Fruit fly (Drosophila melanogaster) whole organism, embryonic: ENCODE measurements around the gene CG14537.

Experiments
- Atf-2 ChIP-seq: fragments of 200-800 bp; sonication (Bioruptor generic); optimal IDR thresholded peaks from 2 replicates; lab custom pipeline; 2016; ENCODE audit warnings: missing biosample characterization, missing genetic modification characterization
- Atf3 ChIP-seq: fragments of 200-800 bp; sonication (Bioruptor generic); optimal IDR thresholded peaks from 3 replicates; lab custom pipeline; 2016; ENCODE audit warnings: missing biosample characterization, missing genetic modification characterization
- CG10543 ChIP-seq: fragments of 200-800 bp; sonication (Bioruptor generic); optimal IDR thresholded peaks from 3 replicates; lab custom pipeline; 2017; ENCODE audit warnings: missing biosample characterization, mild to moderate bottlenecking, missing genetic modification characterization, moderate library complexity
- CG11085 ChIP-seq: fragments of 200-800 bp; sonication (Bioruptor generic); IDR thresholded peaks from 2 replicates; pipeline ENCODE4 v1.3.6; 2022; ENCODE audit warnings: missing biosample characterization, missing genetic modification characterization
- CG11560 ChIP-seq: fragments of 200-800 bp; sonication (Bioruptor generic); IDR thresholded peaks from 3 replicates; pipeline ENCODE4 v1.3.6; 2022; ENCODE audit warnings: missing biosample characterization, missing genetic modification characterization
- CG11723 ChIP-seq: fragments of 200-800 bp; sonication (Bioruptor generic); optimal IDR thresholded peaks from 2 replicates; lab custom pipeline; 2017; ENCODE audit warnings: missing biosample characterization, mild to moderate bottlenecking, missing genetic modification characterization
- CG1233 ChIP-seq: fragments of 200-800 bp; sonication (Bioruptor generic); optimal IDR thresholded peaks from 4 replicates; lab custom pipeline; 2018; ENCODE audit warnings: missing biosample characterization, mild to moderate bottlenecking, missing genetic modification characterization
- CG12942 ChIP-seq: fragments of 200-800 bp; sonication (Bioruptor generic); optimal IDR thresholded peaks from 3 replicates; lab custom pipeline; 2016; ENCODE audit warnings: missing biosample characterization, missing genetic modification characterization
- CG13894 ChIP-seq: fragments of 200-800 bp; sonication (Bioruptor generic); optimal IDR thresholded peaks from 3 replicates; lab custom pipeline; 2018; ENCODE audit warnings: missing biosample characterization, mild to moderate bottlenecking, missing genetic modification characterization, moderate library complexity
- CG15073 ChIP-seq: fragments of 200-800 bp; sonication (Bioruptor generic); optimal IDR thresholded peaks from 2 replicates; lab custom pipeline; 2016; ENCODE audit warnings: missing biosample characterization, missing genetic modification characterization
- CG15514 ChIP-seq: fragments of 200-800 bp; sonication (Bioruptor generic); optimal IDR thresholded peaks from 3 replicates; lab custom pipeline; 2017; ENCODE audit warnings: missing biosample characterization, missing genetic modification characterization, mild to moderate bottlenecking, moderate library complexity, missing genetic modification reagents
- CG1647 ChIP-seq: fragments of 200-800 bp; sonication (Bioruptor generic); optimal IDR thresholded peaks from 3 replicates; lab custom pipeline; 2016; ENCODE audit warnings: missing biosample characterization, missing genetic modification characterization
- CG17568 ChIP-seq: fragments of 200-800 bp; sonication (Bioruptor generic); optimal IDR thresholded peaks from 2 replicates; lab custom pipeline; 2018; ENCODE audit warnings: missing biosample characterization, mild to moderate bottlenecking, missing genetic modification characterization, moderate library complexity
- CG18599 ChIP-seq: fragments of 200-800 bp; sonication (Bioruptor generic); optimal IDR thresholded peaks from 3 replicates; lab custom pipeline; 2017; ENCODE audit warnings: missing biosample characterization, missing genetic modification characterization, mild to moderate bottlenecking, moderate library complexity, missing genetic modification reagents
- CG2678 ChIP-seq: fragments of 200-800 bp; sonication (Bioruptor generic); optimal IDR thresholded peaks from 3 replicates; lab custom pipeline; 2019; ENCODE audit warnings: missing biosample characterization, mild to moderate bottlenecking, missing genetic modification characterization, moderate library complexity
- CG30431 ChIP-seq: fragments of 200-800 bp; sonication (Bioruptor generic); optimal IDR thresholded peaks from 2 replicates; lab custom pipeline; 2017; ENCODE audit warnings: missing biosample characterization, missing genetic modification characterization
- CG3163 ChIP-seq: fragments of 200-800 bp; sonication (Bioruptor generic); optimal IDR thresholded peaks from 3 replicates; lab custom pipeline; 2016; ENCODE audit warnings: missing biosample characterization, missing genetic modification characterization
- CG32532 ChIP-seq: fragments of 200-800 bp; sonication (Bioruptor generic); IDR thresholded peaks from 2 replicates; pipeline ENCODE4 v1.3.6; 2022; ENCODE audit warnings: missing biosample characterization, missing genetic modification characterization
- CG34422 ChIP-seq: fragments of 200-800 bp; sonication (Bioruptor generic); IDR thresholded peaks from 3 replicates; pipeline ENCODE4 v1.3.6; 2022; ENCODE audit warnings: missing biosample characterization, missing genetic modification characterization
- CG3838 ChIP-seq: fragments of 200-800 bp; sonication (Bioruptor generic); optimal IDR thresholded peaks from 3 replicates; lab custom pipeline; 2016; ENCODE audit warnings: missing biosample characterization, missing genetic modification characterization
- CG4707 ChIP-seq: fragments of 200-800 bp; sonication (Bioruptor generic); optimal IDR thresholded peaks from 2 replicates; lab custom pipeline; 2018; ENCODE audit warnings: missing biosample characterization, mild to moderate bottlenecking, missing genetic modification characterization, moderate library complexity
- CG6683 ChIP-seq: fragments of 200-800 bp; sonication (Bioruptor generic); optimal IDR thresholded peaks from 2 replicates; lab custom pipeline; 2017; ENCODE audit warnings: missing biosample characterization, mild to moderate bottlenecking, missing genetic modification characterization, missing genetic modification reagents
- CG7372 ChIP-seq: fragments of 200-800 bp; sonication (Bioruptor generic); IDR thresholded peaks from 2 replicates; pipeline ENCODE4 v1.3.6; 2022; ENCODE audit warnings: missing biosample characterization, missing genetic modification characterization
- CG7928 ChIP-seq: fragments of 200-800 bp; sonication (Bioruptor generic); optimal IDR thresholded peaks from 2 replicates; lab custom pipeline; 2017; ENCODE audit warnings: missing biosample characterization, mild to moderate bottlenecking, missing genetic modification characterization
- CG9215 ChIP-seq: fragments of 200-800 bp; sonication (Bioruptor generic); IDR thresholded peaks from 2 replicates; pipeline ENCODE4 v1.3.6; 2022; ENCODE audit warnings: missing biosample characterization, missing genetic modification characterization
- D19B ChIP-seq: fragments of 200-800 bp; sonication (Bioruptor generic); optimal IDR thresholded peaks from 2 replicates; lab custom pipeline; 2017; ENCODE audit warnings: missing biosample characterization, mild to moderate bottlenecking, missing genetic modification characterization
- Dip3 ChIP-seq: fragments of 200-800 bp; sonication (Bioruptor generic); optimal IDR thresholded peaks from 3 replicates; lab custom pipeline; 2016; ENCODE audit warnings: missing biosample characterization, missing genetic modification characterization
- Eip74EF ChIP-seq, 2 experiments: fragments of 200-800 bp in 1 of 2; fragments of >200 bp in 1 of 2; sonication (Bioruptor generic) in 1 of 2; optimal IDR thresholded peaks; 2 replicates each; lab custom pipeline; 2017 to 2019; ENCODE audit warnings: missing biosample characterization in 2 of 2, missing genetic modification characterization in 2 of 2, mild to moderate bottlenecking in 1 of 2, moderate library complexity in 1 of 2
- Max ChIP-seq: fragments of 200-800 bp; sonication (Bioruptor generic); optimal IDR thresholded peaks from 2 replicates; lab custom pipeline; 2016; ENCODE audit warnings: missing biosample characterization, mild to moderate bottlenecking, missing genetic modification characterization
- Med ChIP-seq: fragments of 200-800 bp; sonication (Bioruptor generic); peaks from one replicate; lab custom pipeline; 2016; ENCODE audit warnings: missing biosample characterization, missing genetic modification characterization, mild to moderate bottlenecking, inconsistent platforms, moderate library complexity
- Myb ChIP-seq: fragments of 200-800 bp; sonication (Bioruptor generic); optimal IDR thresholded peaks from 2 replicates; lab custom pipeline; 2016; ENCODE audit warnings: missing biosample characterization, missing genetic modification characterization
- Poxn ChIP-seq: fragments of 200-800 bp; sonication (Bioruptor generic); IDR thresholded peaks from 2 replicates; pipeline ENCODE4 v1.3.6; 2022; ENCODE audit warnings: missing biosample characterization, missing genetic modification characterization
- Rfx ChIP-seq: fragments of 200-800 bp; sonication (Bioruptor generic); IDR thresholded peaks from 2 replicates; pipeline ENCODE4 v1.3.6; 2022; ENCODE audit warnings: missing biosample characterization, missing genetic modification characterization
- Xrp1 ChIP-seq: fragments of 200-800 bp; sonication (Bioruptor generic); IDR thresholded peaks from 2 replicates; pipeline ENCODE4 v1.3.6; 2022; ENCODE audit warnings: missing biosample characterization, missing genetic modification characterization
- amos ChIP-seq: fragments of 200-800 bp; sonication (Bioruptor generic); IDR thresholded peaks from 2 replicates; pipeline ENCODE4 v1.3.6; 2022; ENCODE audit warnings: missing biosample characterization, missing genetic modification characterization; ENCODE audit not compliant: partially characterized antibody
- ap ChIP-seq: fragments of 200-800 bp; sonication (Bioruptor generic); IDR thresholded peaks from 2 replicates; pipeline ENCODE4 v1.3.6; 2022; ENCODE audit warnings: missing biosample characterization, missing genetic modification characterization
- ash1 ChIP-seq: fragments of 200-800 bp; sonication (Bioruptor generic); optimal IDR thresholded peaks from 2 replicates; lab custom pipeline; 2018; ENCODE audit warnings: missing biosample characterization, mild to moderate bottlenecking, missing genetic modification characterization
- ato ChIP-seq: fragments of 200-800 bp; sonication (Bioruptor generic); IDR thresholded peaks from 2 replicates; pipeline ENCODE4 v1.3.6; 2022; ENCODE audit warnings: missing biosample characterization, missing genetic modification characterization; ENCODE audit not compliant: partially characterized antibody
- dpn ChIP-seq, 2 experiments: fragments of 200-800 bp; sonication (Bioruptor generic); optimal IDR thresholded peaks; 3 replicates each; lab custom pipeline; 2016; ENCODE audit warnings: missing biosample characterization in 2 of 2, missing genetic modification characterization in 2 of 2
- gt ChIP-seq: fragments of 200-800 bp; sonication (Bioruptor generic); IDR thresholded peaks from 2 replicates; pipeline ENCODE4 v1.3.6; 2022; ENCODE audit warnings: missing biosample characterization, missing genetic modification characterization
- hb ChIP-seq: fragments of 200-800 bp; sonication (Bioruptor generic); IDR thresholded peaks from 3 replicates; pipeline ENCODE4 v1.3.6; 2022; ENCODE audit warnings: missing biosample characterization, missing genetic modification characterization; ENCODE audit not compliant: partially characterized antibody
- kah ChIP-seq: fragments of 200-800 bp; sonication (Bioruptor generic); optimal IDR thresholded peaks from 2 replicates; lab custom pipeline; 2018; ENCODE audit warnings: missing biosample characterization, mild to moderate bottlenecking, missing genetic modification characterization
- lilli ChIP-seq: fragments of 200-800 bp; sonication (Bioruptor generic); optimal IDR thresholded peaks from 3 replicates; lab custom pipeline; 2016; ENCODE audit warnings: missing biosample characterization, missing genetic modification characterization
- pho ChIP-seq: fragments of 200-800 bp; sonication (Bioruptor generic); optimal IDR thresholded peaks from 2 replicates; lab custom pipeline; 2016; ENCODE audit warnings: missing biosample characterization, missing genetic modification characterization
- rib ChIP-seq: fragments of 200-800 bp; sonication (Bioruptor generic); IDR thresholded peaks from 2 replicates; pipeline ENCODE4 v1.3.6; 2022; ENCODE audit warnings: missing biosample characterization, missing genetic modification characterization
- ssp ChIP-seq: fragments of 200-800 bp; sonication (Bioruptor generic); IDR thresholded peaks from 2 replicates; pipeline ENCODE4 v1.3.6; 2022; ENCODE audit warnings: missing biosample characterization, missing genetic modification characterization
- stwl ChIP-seq: fragments of 200-800 bp; sonication (Bioruptor generic); optimal IDR thresholded peaks from 3 replicates; lab custom pipeline; 2018; ENCODE audit warnings: missing biosample characterization, mild to moderate bottlenecking, missing genetic modification characterization, moderate library complexity
- sug ChIP-seq: fragments of 200-800 bp; optimal IDR thresholded peaks from 2 replicates; lab custom pipeline; 2019; ENCODE audit warnings: missing biosample characterization, mild to moderate bottlenecking, missing genetic modification characterization, moderate library complexity
- tin ChIP-seq: fragments of 200-800 bp; sonication (Bioruptor generic); optimal IDR thresholded peaks from 3 replicates; lab custom pipeline; 2016; ENCODE audit warnings: missing biosample characterization, missing genetic modification characterization
- tio ChIP-seq: fragments of 200-800 bp; sonication (Bioruptor generic); optimal IDR thresholded peaks from 2 replicates; lab custom pipeline; 2017; ENCODE audit warnings: missing biosample characterization, missing genetic modification characterization, inconsistent platforms
- twi ChIP-seq: fragments of 200-800 bp; optimal IDR thresholded peaks from 2 replicates; lab custom pipeline; 2019; ENCODE audit warnings: missing biosample characterization, mild to moderate bottlenecking, missing genetic modification characterization, moderate library complexity

The CG14537 gene

dm6 chr2L:7810519-7810918 lies 29.7 kb upstream of the CG14537 start, which contains the start of gene Cdc14 (continued):
- TF ChIP-seq CG3838 (GFP tag; lab: Kevin White, UChicago) (no peak), Dip3 (GFP tag; lab: Kevin White, UChicago) (no peak), hb (GFP tag; lab: Robert Waterston, UW) (peak; percentile 53; the same call in 1 of the 3 replicates), gt (GFP tag; lab: Robert Waterston, UW) (no peak), Poxn (no peak), Atf-2 (GFP tag; lab: Kevin White, UChicago) (no peak), CG11085 (GFP tag; lab: Robert Waterston, UW) (no peak), CG12942 (GFP tag; lab: Kevin White, UChicago) (no peak), twi (no peak), CG11560 (tag; lab: Robert Waterston, UW) (no peak), Eip74EF (GFP tag; optimal IDR thresholded peaks at IDR 0.05; lab: Kevin White, UChicago) (peak in 1 of 2 experiments; percentile 10), ap (no peak), amos (GFP tag; lab: Robert Waterston, UW) (peak; percentile 74; the same call in 1 of the 2 replicates), CG1647 (GFP tag; lab: Kevin White, UChicago) (no peak), stwl (peak; percentile 9), CG18599 (GFP tag; lab: Kevin White, UChicago) (no peak), CG7372 (GFP tag; lab: Robert Waterston, UW) (no peak), tio (no peak), CG13894 (tag; lab: Kevin White, UChicago) (no peak), ato (GFP tag; lab: Robert Waterston, UW) (peak; percentile 44; the same call in 1 of the 2 replicates), CG1233 (GFP tag; lab: Kevin White, UChicago) (no peak), Atf3 (GFP tag; lab: Kevin White, UChicago) (no peak), Myb (GFP tag; lab: Kevin White, UChicago) (peak; percentile 88), CG10543 (no peak), CG4707 (no peak), CG7928 (peak; percentile 92), CG3163 (GFP tag; lab: Kevin White, UChicago) (no peak), rib (no peak), Med (GFP tag; lab: Kevin White, UChicago) (peak; percentile 90), sug (tag; lab: Kevin White, UChicago) (no peak), Rfx (GFP tag; lab: Robert Waterston, UW) (no peak), CG15514 (GFP tag; lab: Kevin White, UChicago) (peak; percentile 98), CG34422 (GFP tag; lab: Robert Waterston, UW) (peak; percentile 47; the same call in 1 of the 3 replicates), CG9215 (no peak), kah (GFP tag; lab: Kevin White, UChicago) (no peak), ash1 (GFP tag; lab: Kevin White, UChicago) (no peak), CG32532 (GFP tag; lab: Robert Waterston, UW) (no peak), Max (GFP tag; lab: Kevin White, UChicago) (no peak), lilli (no peak), CG6683 (GFP tag; lab: Kevin White, UChicago) (no peak), CG15073 (GFP tag; lab: Kevin White, UChicago) (no peak), dpn (GFP tag; optimal IDR thresholded peaks at IDR 0.05; lab: Kevin White, UChicago) (peak in 1 of 2 experiments; percentile 13), pho (GFP tag; lab: Kevin White, UChicago) (no peak), CG30431 (GFP tag; lab: Kevin White, UChicago) (no peak), Xrp1 (GFP tag; lab: Robert Waterston, UW) (no peak), ssp (GFP tag; lab: Robert Waterston, UW) (no peak), CG2678 (no peak), tin (GFP tag; lab: Kevin White, UChicago) (no peak), CG17568 (GFP tag; lab: Kevin White, UChicago) (peak; percentile 45), D19B (GFP tag; lab: Kevin White, UChicago) (no peak), CG11723 (no peak)
